Fruit fly (Drosophila melanogaster): ENCODE data around the gene nonA-l.
A peak's percentile ranks its signal among the peaks of the same experiment; 100 is the strongest.

nonA-l gene

DNA sequence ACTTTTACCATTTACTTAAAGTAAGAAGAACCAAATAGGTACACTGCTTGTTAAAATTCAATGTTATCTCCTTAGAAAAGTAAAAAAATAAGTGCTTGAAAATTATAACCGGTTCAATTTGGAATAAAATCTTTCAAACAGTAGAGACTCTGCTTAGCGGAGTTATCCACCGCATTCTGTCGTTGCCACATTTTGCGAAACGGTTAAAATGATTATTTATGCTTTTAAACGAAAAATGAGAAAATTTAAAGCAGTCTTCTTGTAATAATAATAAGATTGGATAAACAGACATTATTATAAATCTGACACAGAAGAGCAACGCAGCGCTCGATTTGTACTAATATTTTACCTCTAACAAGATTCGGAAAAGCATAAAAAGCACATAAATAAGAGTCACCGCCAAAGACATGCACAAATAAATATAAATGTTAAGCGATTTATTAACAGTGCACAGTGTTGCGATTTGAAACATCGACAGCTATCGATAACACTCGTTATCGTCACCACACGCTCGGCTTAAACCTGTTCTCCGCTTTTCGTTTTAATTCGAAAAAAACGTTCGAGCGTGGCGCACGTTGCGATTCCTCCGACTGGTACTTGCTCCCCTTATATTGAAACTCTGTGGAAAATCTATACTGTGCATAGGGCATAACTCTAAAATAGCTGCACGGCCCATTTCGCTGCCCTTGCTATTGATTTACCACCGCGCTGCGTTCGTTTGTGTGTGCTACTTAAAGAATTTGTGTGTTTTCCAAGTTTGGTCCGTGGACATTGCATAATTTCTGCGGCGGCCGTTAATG, 15.1 kb upstream of the nonA-l start, which contains the start of gene Fas1 (continued):
- TF ChIP-seq CG4707 (GFP tag; optimal IDR thresholded peaks at IDR 0.05) (peak; percentile 41), CG5245 (GFP tag; optimal IDR thresholded peaks at IDR 0.05) (no peak), CG12299 (tag; optimal IDR thresholded peaks at IDR 0.05) (peak; percentile 13), NK7.1 (GFP tag; optimal IDR thresholded peaks at IDR 0.05) (no peak), HHEX (GFP tag; optimal IDR thresholded peaks at IDR 0.05) (no peak), row (GFP tag; IDR thresholded peaks at IDR 0.05) (peak; percentile 19; the same call in 1 of the 3 replicates), MESR4 (GFP tag; optimal IDR thresholded peaks at IDR 0.05) (peak; percentile 45), esg (GFP tag; conservative IDR thresholded peaks at IDR 0.05) (no peak), CG8089 (GFP tag; optimal IDR thresholded peaks at IDR 0.05) (peak; percentile 15), grau (tag; optimal IDR thresholded peaks at IDR 0.05) (no peak), kni (GFP tag; optimal IDR thresholded peaks at IDR 0.05) (peak; percentile 85), CG31224 (GFP tag; IDR thresholded peaks at IDR 0.05) (no peak), nmo (GFP tag; optimal IDR thresholded peaks at IDR 0.05) (peak; percentile 3), CG18262 (tag; optimal IDR thresholded peaks at IDR 0.05) (no peak), stc (GFP tag; IDR thresholded peaks at IDR 0.05) (peak; percentile 9; the same call in 1 of the 2 replicates), Optix (GFP tag; IDR thresholded peaks at IDR 0.05) (0 out of 3 replicates have a peak, but pooled peaks have one; percentile 15), Abd-B (GFP tag; optimal IDR thresholded peaks at IDR 0.05) (peak; percentile 36), CG12659 (GFP tag; optimal IDR thresholded peaks at IDR 0.05) (peak; percentile 44), Sox100B (GFP tag; optimal IDR thresholded peaks at IDR 0.05) (no peak), seq (GFP tag; IDR thresholded peaks at IDR 0.05) (no peak), zf30C (GFP tag; optimal IDR thresholded peaks at IDR 0.05) (peak; percentile 41), nom (GFP tag; optimal IDR thresholded peaks at IDR 0.05) (peak; percentile 20), CG4730 (GFP tag; IDR thresholded peaks at IDR 0.05) (no peak), HLHmδ (GFP tag; optimal IDR thresholded peaks at IDR 0.05) (peak; percentile 76), gro (GFP tag; optimal IDR thresholded peaks at IDR 0.05) (no peak), CG15601 (tag; optimal IDR thresholded peaks at IDR 0.05) (peak; percentile 45), CG10366 (GFP tag; IDR thresholded peaks at IDR 0.05) (no peak), unpg (GFP tag; optimal IDR thresholded peaks at IDR 0.05) (no peak), sens (GFP tag) (peak; percentile 27), CG30020 (tag; optimal IDR thresholded peaks at IDR 0.05) (peak; percentile 6), Poxn (GFP tag; IDR thresholded peaks at IDR 0.05) (no peak), CG34224 (GFP tag; IDR thresholded peaks at IDR 0.05; ENCODE audit: partially characterized antibody) (peak; percentile 60), Max (GFP tag; optimal IDR thresholded peaks at IDR 0.05) (no peak), Sry-δ (GFP tag; optimal IDR thresholded peaks at IDR 0.05) (peak; percentile 57), aop (GFP tag; IDR thresholded peaks at IDR 0.05) (no peak), trem (tag; optimal IDR thresholded peaks at IDR 0.05) (peak; percentile 52), Mrtf (GFP tag; IDR thresholded peaks at IDR 0.05) (no peak), CG13296 (GFP tag; optimal IDR thresholded peaks at IDR 0.05) (peak; percentile 16), YL-1 (GFP tag; optimal IDR thresholded peaks at IDR 0.05) (peak; percentile 72), zen2 (GFP tag; IDR thresholded peaks at IDR 0.05; ENCODE audit: partially characterized antibody) (peak; percentile 72), CG10267 (tag; optimal IDR thresholded peaks at IDR 0.05) (peak; percentile 64), odd (GFP tag; optimal IDR thresholded peaks at IDR 0.05) (no peak), Ets97D (GFP tag; optimal IDR thresholded peaks at IDR 0.05) (peak; percentile 59), CG3995 (GFP tag; optimal IDR thresholded peaks at IDR 0.05) (peak; percentile 54), CG6791 (GFP tag; IDR thresholded peaks at IDR 0.05; ENCODE audit: partially characterized antibody) (peak; percentile 76), sqz (GFP tag; optimal IDR thresholded peaks at IDR 0.05) (peak; percentile 77), Bgb (GFP tag; IDR thresholded peaks at IDR 0.05; ENCODE audit: partially characterized antibody) (peak; percentile 71), Doc3 (GFP tag; IDR thresholded peaks at IDR 0.05; ENCODE audit: partially characterized antibody) (peak; percentile 62), CG30431 (GFP tag; optimal IDR thresholded peaks at IDR 0.05) (no peak)

Data from whole organism, embryonic.